Fruit fly (Drosophila melanogaster) whole organism, adult: ENCODE results near the gene sip1.

Experiments
- CG11617 ChIP-seq: fragments of 200-800 bp; sonication (Bioruptor generic); optimal IDR thresholded peaks from 2 replicates; lab custom pipeline; 2017; ENCODE audit warnings: mild to moderate bottlenecking, missing biosample characterization, missing genetic modification reagents, missing genetic modification characterization
- CG12768 ChIP-seq: fragments of 200-800 bp; sonication (Bioruptor generic); optimal IDR thresholded peaks from 2 replicates; lab custom pipeline; 2017; ENCODE audit warnings: missing biosample characterization, missing genetic modification characterization, mild to moderate bottlenecking, moderate library complexity, missing genetic modification reagents
- CG14711 ChIP-seq: fragments of 200-800 bp; sonication (Bioruptor generic); optimal IDR thresholded peaks from 2 replicates; lab custom pipeline; 2018; ENCODE audit warnings: missing biosample characterization, mild to moderate bottlenecking, missing genetic modification characterization, moderate library complexity
- CG1620 ChIP-seq: fragments of 200-800 bp; sonication (Bioruptor generic); optimal IDR thresholded peaks from 2 replicates; lab custom pipeline; 2016; ENCODE audit warnings: missing biosample characterization, missing genetic modification characterization
- CG33017 ChIP-seq: fragments of 200-800 bp; sonication (Bioruptor generic); optimal IDR thresholded peaks from 2 replicates; lab custom pipeline; 2018; ENCODE audit warnings: missing biosample characterization, mild to moderate bottlenecking, missing genetic modification characterization, moderate library complexity
- CG5204 ChIP-seq: fragments of 200-800 bp; sonication (Bioruptor generic); optimal IDR thresholded peaks from 2 replicates; lab custom pipeline; 2016; ENCODE audit warnings: missing biosample characterization, missing genetic modification characterization
- CG7045 ChIP-seq: fragments of 200-800 bp; sonication (Bioruptor generic); optimal IDR thresholded peaks from 2 replicates; lab custom pipeline; 2017; ENCODE audit warnings: missing biosample characterization, mild to moderate bottlenecking, missing genetic modification characterization
- CG7101 ChIP-seq: fragments of 200-800 bp; sonication (Bioruptor generic); optimal IDR thresholded peaks from 2 replicates; lab custom pipeline; 2018; ENCODE audit warnings: missing biosample characterization, mild to moderate bottlenecking, missing genetic modification characterization, moderate library complexity
- Clk ChIP-seq: fragments of 200-800 bp; sonication (Bioruptor generic); optimal IDR thresholded peaks from 2 replicates; lab custom pipeline; 2017; ENCODE audit warnings: missing biosample characterization, missing genetic modification characterization
- Crg-1 ChIP-seq: fragments of 200-800 bp; sonication (Bioruptor generic); optimal IDR thresholded peaks from 2 replicates; lab custom pipeline; 2016; ENCODE audit warnings: missing biosample characterization, missing genetic modification characterization
- Hr96 ChIP-seq: fragments of 200-800 bp; sonication (Bioruptor generic); optimal IDR thresholded peaks from 2 replicates; lab custom pipeline; 2016; ENCODE audit warnings: missing biosample characterization, missing genetic modification characterization
- Mnt ChIP-seq: fragments of 200-800 bp; sonication (Bioruptor generic); optimal IDR thresholded peaks from 2 replicates; lab custom pipeline; 2016; ENCODE audit warnings: missing biosample characterization, mild to moderate bottlenecking, missing genetic modification characterization
- bab1 ChIP-seq: fragments of 200-800 bp; sonication (Bioruptor generic); optimal IDR thresholded peaks from 3 replicates; lab custom pipeline; 2019; ENCODE audit warnings: missing biosample characterization, mild to moderate bottlenecking, missing genetic modification characterization, moderate library complexity
- cic ChIP-seq: fragments of 200-800 bp; sonication (Bioruptor generic); optimal IDR thresholded peaks from 2 replicates; lab custom pipeline; 2017; ENCODE audit warnings: missing biosample characterization, mild to moderate bottlenecking, missing genetic modification characterization, moderate library complexity
- cnc ChIP-seq, 2 experiments: fragments of >200 bp; optimal IDR thresholded peaks; 2 replicates each; lab custom pipeline; 2017
- kay ChIP-seq: fragments of 200-800 bp; sonication (Bioruptor generic); peaks from one replicate; lab custom pipeline; 2016; ENCODE audit warnings: missing biosample characterization, missing genetic modification characterization, borderline replicate concordance
- ovo ChIP-seq: fragments of 200-800 bp; sonication (Bioruptor generic); optimal IDR thresholded peaks from 2 replicates; lab custom pipeline; 2016; ENCODE audit warnings: missing biosample characterization, missing genetic modification characterization
- pad ChIP-seq: fragments of 200-800 bp; sonication (Bioruptor generic); optimal IDR thresholded peaks from 3 replicates; lab custom pipeline; 2017; ENCODE audit warnings: missing biosample characterization, missing genetic modification characterization, mild to moderate bottlenecking, moderate library complexity, missing genetic modification reagents
- tj ChIP-seq: fragments of 200-800 bp; sonication (Bioruptor generic); optimal IDR thresholded peaks from 3 replicates; lab custom pipeline; 2017; ENCODE audit warnings: missing biosample characterization, mild to moderate bottlenecking, missing genetic modification characterization, moderate library complexity
- toe ChIP-seq: fragments of 200-800 bp; sonication (Bioruptor generic); optimal IDR thresholded peaks from 2 replicates; lab custom pipeline; 2016; ENCODE audit warnings: missing biosample characterization, missing genetic modification characterization

The sip1 gene

dm6 chr2L:5720407-5721228, at the start of gene sip1, which contains the start of gene CG11149:
TSS of gene sip1 (plus strand) at chr2L:5721051.
TSS of gene CG11149 (minus strand) at chr2L:5720899.
- TF ChIP-seq CG11617 (no peak), cic (peak; percentile 20), kay (GFP tag; lab: Kevin White, UChicago) (peak; percentile 72)

DNA sequence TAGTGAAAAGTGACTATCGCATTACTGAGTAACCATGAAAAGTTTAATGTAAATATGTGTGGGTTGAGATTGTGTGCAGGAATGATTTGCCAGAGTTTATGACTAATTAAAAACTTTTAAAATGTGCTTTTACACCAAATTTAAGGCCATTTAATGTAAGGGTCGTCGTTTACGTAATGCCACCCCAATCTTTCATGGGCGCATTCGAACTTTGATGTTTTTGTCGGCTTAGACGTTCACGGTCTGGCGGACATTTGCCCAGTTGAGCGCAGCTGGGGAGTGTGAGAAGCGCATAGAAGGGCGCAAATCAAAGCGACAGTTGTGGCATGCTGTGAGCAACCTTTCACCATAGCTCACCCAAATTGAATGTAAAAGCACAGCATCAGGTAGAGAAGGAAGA, 42.6 kb upstream of the sip1 start, which contains the start of gene CG12511:
Gene CG12511 (plus strand): TSS at position 301 of the 400 bp plus-strand sequence.
- TF ChIP-seq cnc (optimal IDR thresholded peaks at IDR 0.05; lab: Kevin White, UChicago) (no peak), Crg-1 (GFP tag; lab: Kevin White, UChicago) (no peak), pad (no peak), toe (GFP tag; lab: Kevin White, UChicago) (no peak), Hr96 (GFP tag; lab: Kevin White, UChicago) (no peak), bab1 (GFP tag; lab: Kevin White, UChicago) (no peak), CG1620 (no peak), CG11617 (no peak), CG5204 (GFP tag; lab: Kevin White, UChicago) (no peak), tj (no peak), CG7101 (tag; lab: Kevin White, UChicago) (no peak), cic (no peak), CG14711 (tag; lab: Kevin White, UChicago) (no peak), kay (GFP tag; lab: Kevin White, UChicago) (no peak), CG7045 (GFP tag; lab: Kevin White, UChicago) (no peak), CG12768 (GFP tag; lab: Kevin White, UChicago) (no peak), Clk (GFP tag; lab: Kevin White, UChicago) (no peak), Mnt (GFP tag; lab: Kevin White, UChicago) (no peak)

DNA sequence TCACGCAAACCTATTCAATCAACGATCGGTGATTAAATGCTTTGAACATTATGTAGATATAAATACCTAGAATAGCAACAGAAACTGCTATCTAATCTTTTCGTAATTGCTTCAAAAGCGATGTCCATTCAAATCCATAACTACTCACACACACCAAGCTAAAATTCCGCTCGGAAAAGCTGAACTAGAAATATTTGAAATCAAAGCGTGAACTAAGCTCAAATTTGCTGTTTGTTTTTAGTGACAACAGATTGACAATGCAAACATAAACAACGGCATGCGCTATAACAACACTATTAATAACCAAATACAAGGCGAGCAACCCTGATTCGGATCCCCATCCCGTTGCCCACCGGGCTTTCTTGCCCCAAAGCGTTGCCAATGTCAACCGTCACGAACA, 14.8 kb upstream of the sip1 start, which contains the start of gene CG7236:
Gene CG7236 (plus strand): TSS at position 301 of the 400 bp plus-strand sequence.
- no peak for TF ChIP-seq cnc (optimal IDR thresholded peaks at IDR 0.05; lab: Kevin White, UChicago)
- no peak for TF ChIP-seq CG5204 (GFP tag; lab: Kevin White, UChicago)
- TF ChIP-seq CG14711 (tag; lab: Kevin White, UChicago), result no peak
- no peak for TF ChIP-seq cic
- TF ChIP-seq CG7045 (GFP tag; lab: Kevin White, UChicago), result no peak

DNA sequence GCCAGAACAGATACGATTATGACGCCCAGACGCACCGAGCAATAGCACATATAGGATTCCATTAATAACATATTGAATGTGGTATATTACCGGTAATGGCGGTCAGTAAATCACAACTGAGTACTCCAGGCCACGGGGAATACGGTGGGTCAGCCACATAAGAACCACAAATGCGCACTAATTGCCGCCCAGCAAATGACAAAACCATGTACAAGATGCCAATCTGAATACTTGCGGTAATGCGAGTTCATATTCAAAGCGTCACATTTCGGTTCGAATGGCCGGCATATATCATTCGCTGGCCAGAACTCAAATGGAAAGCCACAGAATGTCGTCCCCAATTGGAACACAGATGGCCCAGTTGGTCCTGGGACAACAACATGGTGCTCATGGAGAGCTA, 4.3 kb upstream of the sip1 start, which contains the start of the genes CG14007 and CG34011:
Gene CG14007 (minus strand): TSS at position 101 of the 400 bp plus-strand sequence.
Gene CG34011 (plus strand): TSS at position 122 of the 400 bp plus-strand sequence.
- TF ChIP-seq Clk (GFP tag; lab: Kevin White, UChicago) (no peak), toe (GFP tag; lab: Kevin White, UChicago) (no peak), CG7101 (tag; lab: Kevin White, UChicago) (no peak), CG5204 (GFP tag; lab: Kevin White, UChicago) (no peak), CG11617 (no peak), CG33017 (no peak), bab1 (GFP tag; lab: Kevin White, UChicago) (no peak), cic (no peak), tj (no peak), CG12768 (GFP tag; lab: Kevin White, UChicago) (no peak), Mnt (GFP tag; lab: Kevin White, UChicago) (no peak), CG1620 (no peak), CG14711 (tag; lab: Kevin White, UChicago) (no peak), Hr96 (GFP tag; lab: Kevin White, UChicago) (no peak), pad (no peak), ovo (GFP tag; lab: Kevin White, UChicago) (no peak), CG7045 (GFP tag; lab: Kevin White, UChicago) (no peak), cnc (optimal IDR thresholded peaks at IDR 0.05; lab: Kevin White, UChicago) (no peak), kay (GFP tag; lab: Kevin White, UChicago) (no peak), Crg-1 (GFP tag; lab: Kevin White, UChicago) (no peak)

DNA sequence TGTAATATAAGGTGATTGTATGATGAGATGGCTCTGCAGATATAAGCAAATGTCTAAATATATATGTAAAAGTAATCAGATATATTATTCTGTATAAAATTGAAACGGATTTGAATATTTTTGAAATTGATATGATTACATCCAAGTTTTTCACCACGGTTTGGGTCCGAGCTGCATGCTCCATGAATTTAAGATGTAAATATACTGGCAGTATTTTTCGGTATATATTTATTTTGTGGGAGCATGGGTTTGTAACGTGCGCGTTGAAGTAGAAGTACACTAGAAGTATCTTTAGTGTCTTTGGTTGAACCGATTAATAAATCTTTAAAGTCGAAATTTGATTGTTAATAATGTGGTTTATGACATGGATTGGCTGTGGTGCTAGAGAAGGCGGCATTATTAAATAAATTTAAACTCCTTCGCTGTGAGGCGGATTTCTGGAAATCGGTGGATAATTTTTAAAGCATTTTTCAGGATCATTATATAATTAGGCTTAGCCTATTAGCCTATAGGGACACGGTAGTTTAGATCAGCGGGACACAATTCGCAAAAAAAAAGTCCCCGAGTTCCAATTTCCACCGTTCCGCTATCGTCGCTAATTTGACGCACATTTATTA, 3.1 kb downstream of the sip1 start:
- TF ChIP-seq CG1620, result no peak
- TF ChIP-seq CG7045 (GFP tag; lab: Kevin White, UChicago), result no peak
- no peak for TF ChIP-seq cnc (optimal IDR thresholded peaks at IDR 0.05; lab: Kevin White, UChicago)
- no peak for TF ChIP-seq Mnt (GFP tag; lab: Kevin White, UChicago)
- TF ChIP-seq CG12768 (GFP tag; lab: Kevin White, UChicago), result no peak
- TF ChIP-seq CG7101 (tag; lab: Kevin White, UChicago), result no peak
- TF ChIP-seq Hr96 (GFP tag; lab: Kevin White, UChicago), result no peak
- TF ChIP-seq Crg-1 (GFP tag; lab: Kevin White, UChicago), result no peak
- TF ChIP-seq pad, result no peak
- no peak for TF ChIP-seq cic
- no peak for TF ChIP-seq tj
- TF ChIP-seq ovo (GFP tag; lab: Kevin White, UChicago), result no peak

DNA sequence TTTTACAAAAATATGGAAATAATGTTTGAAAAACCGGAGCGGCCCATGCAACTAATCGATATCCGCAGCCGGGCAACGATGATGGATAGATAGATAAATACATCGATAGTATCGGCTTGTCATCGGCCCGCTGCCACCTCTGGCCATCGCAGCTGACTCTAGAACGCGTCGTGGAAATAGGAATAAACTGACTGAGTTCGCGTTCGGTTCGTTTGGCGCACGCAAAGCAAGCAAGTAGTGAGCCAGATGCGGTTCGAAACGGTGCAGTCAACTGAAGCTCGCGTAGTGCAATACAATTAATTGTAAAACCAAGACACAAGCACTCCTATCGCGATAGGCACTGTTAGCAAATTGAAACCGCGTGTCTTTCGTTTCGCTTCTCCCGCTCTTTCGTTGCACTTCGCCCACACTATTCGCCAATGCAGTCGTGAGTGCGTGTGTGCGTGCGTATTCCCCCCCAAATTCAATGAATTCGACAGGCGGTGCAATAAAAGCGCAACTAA, 3.7 kb downstream of the sip1 start, which contains the start of gene CG11030:
Gene CG11030 (plus strand): TSS at position 136 of the 503 bp plus-strand sequence.
- TF ChIP-seq ovo (GFP tag; lab: Kevin White, UChicago) (peak; percentile 24), CG7045 (GFP tag; lab: Kevin White, UChicago) (no peak), tj (peak; percentile 82), CG1620 (peak; percentile 20), CG14711 (tag; lab: Kevin White, UChicago) (no peak), bab1 (GFP tag; lab: Kevin White, UChicago) (peak; percentile 28), Clk (GFP tag; lab: Kevin White, UChicago) (no peak), toe (GFP tag; lab: Kevin White, UChicago) (no peak), CG5204 (GFP tag; lab: Kevin White, UChicago) (no peak), cic (peak; percentile 44), kay (GFP tag; lab: Kevin White, UChicago) (no peak), Crg-1 (GFP tag; lab: Kevin White, UChicago) (peak; percentile 42), cnc (optimal IDR thresholded peaks at IDR 0.05; lab: Kevin White, UChicago) (no peak), CG7101 (tag; lab: Kevin White, UChicago) (no peak), pad (no peak), CG11617 (no peak), CG12768 (GFP tag; lab: Kevin White, UChicago) (no peak), CG33017 (no peak), Hr96 (GFP tag; lab: Kevin White, UChicago) (no peak), Mnt (GFP tag; lab: Kevin White, UChicago) (peak; percentile 94)
